Fruit fly (Drosophila melanogaster) whole organism: ENCODE results near the gene CG5882.

ENCODE experiments used
- CG8478 ChIP-seq: fragments of >200 bp; optimal IDR thresholded peaks from 2 replicates; lab custom pipeline; 2018; ENCODE audit warnings: inconsistent platforms
- Dll ChIP-seq: fragments of >200 bp; optimal IDR thresholded peaks from 2 replicates; lab custom pipeline; 2017
- EcR ChIP-seq, 2 experiments: fragments of >200 bp; optimal IDR thresholded peaks; 2 replicates each; lab custom pipeline; 2017; ENCODE audit warnings: missing biosample characterization in 2 of 2, missing genetic modification characterization in 2 of 2, missing genetic modification reagents in 2 of 2
- pan ChIP-seq: fragments of >200 bp; optimal IDR thresholded peaks from 2 replicates; lab custom pipeline; 2017
- psq ChIP-seq: fragments of >200 bp; optimal IDR thresholded peaks from 2 replicates; lab custom pipeline; 2017
- usp ChIP-seq: fragments of >200 bp; optimal IDR thresholded peaks from 2 replicates; lab custom pipeline; 2017; ENCODE audit warnings: missing biosample characterization, missing genetic modification characterization, mixed read lengths

Gene CG5882

dm6 chr3R:27092843-27093242 is 25.6 kb upstream of the CG5882 start, which contains the start of gene CG14258:
Gene CG14258, plus strand, starts transcription at chr3R:27093143.
- TF ChIP-seq pan (lab: Kevin White, UChicago) (no peak), CG8478 (lab: Kevin White, UChicago) (no peak), Dll (lab: Kevin White, UChicago) (no peak), psq (no peak), usp (no peak), EcR (GFP tag; optimal IDR thresholded peaks at IDR 0.05; lab: Kevin White, UChicago) (no peak)

- no peak for TF ChIP-seq usp
- TF ChIP-seq EcR (GFP tag; optimal IDR thresholded peaks at IDR 0.05; lab: Kevin White, UChicago), result no peak
- TF ChIP-seq psq, result no peak
- TF ChIP-seq pan (lab: Kevin White, UChicago), result no peak
- no peak for TF ChIP-seq Dll (lab: Kevin White, UChicago)
- no peak for TF ChIP-seq CG8478 (lab: Kevin White, UChicago)
Observed at dm6 chr3R:27094233-27094632, 24.2 kb upstream of the CG5882 start, which contains the start of gene CG14259. Gene CG14259, plus strand, starts transcription at chr3R:27094533.

dm6 chr3R:27098638-27099037 is 19.8 kb upstream of the CG5882 start:
- no peak for TF ChIP-seq EcR (GFP tag; optimal IDR thresholded peaks at IDR 0.05; lab: Kevin White, UChicago)
- TF ChIP-seq psq, result no peak
- TF ChIP-seq usp, result no peak
- TF ChIP-seq CG8478 (lab: Kevin White, UChicago), result no peak
- TF ChIP-seq Dll (lab: Kevin White, UChicago), result no peak
- TF ChIP-seq pan (lab: Kevin White, UChicago), result no peak

- TF ChIP-seq psq, result no peak
Observed at dm6 chr3R:27099579-27099978, 18.9 kb upstream of the CG5882 start, which contains the start of gene eater. Gene eater, minus strand, starts transcription at chr3R:27099679.

- TF ChIP-seq usp (no peak), EcR (GFP tag; optimal IDR thresholded peaks at IDR 0.05; lab: Kevin White, UChicago) (no peak), CG8478 (lab: Kevin White, UChicago) (no peak), Dll (lab: Kevin White, UChicago) (no peak), pan (lab: Kevin White, UChicago) (no peak), psq (no peak)
Observed at dm6 chr3R:27100930-27101329, 17.5 kb upstream of the CG5882 start, which contains the start of gene Jhbp11. Gene Jhbp11, plus strand, starts transcription at chr3R:27101230.

dm6 chr3R:27105439-27105838 is 13.0 kb upstream of the CG5882 start:
- TF ChIP-seq pan (lab: Kevin White, UChicago) (no peak), usp (no peak), psq (no peak), CG8478 (lab: Kevin White, UChicago) (no peak), Dll (lab: Kevin White, UChicago) (no peak), EcR (GFP tag; optimal IDR thresholded peaks at IDR 0.05; lab: Kevin White, UChicago) (no peak)

- TF ChIP-seq psq, result no peak
- TF ChIP-seq usp, result no peak
- no peak for TF ChIP-seq EcR (GFP tag; optimal IDR thresholded peaks at IDR 0.05; lab: Kevin White, UChicago)
- TF ChIP-seq pan (lab: Kevin White, UChicago), result no peak
- TF ChIP-seq Dll (lab: Kevin White, UChicago), result no peak
- no peak for TF ChIP-seq CG8478 (lab: Kevin White, UChicago)
Observed at dm6 chr3R:27106134-27106694, 12.2 kb upstream of the CG5882 start, which contains the start of gene CAH9. Gene CAH9, minus strand, starts transcription at chr3R:27106184.

dm6 chr3R:27108111-27108510 is 10.3 kb upstream of the CG5882 start:
- TF ChIP-seq usp, result no peak
- no peak for TF ChIP-seq pan (lab: Kevin White, UChicago)
- no peak for TF ChIP-seq EcR (GFP tag; optimal IDR thresholded peaks at IDR 0.05; lab: Kevin White, UChicago)
- no peak for TF ChIP-seq psq
- no peak for TF ChIP-seq Dll (lab: Kevin White, UChicago)
- no peak for TF ChIP-seq CG8478 (lab: Kevin White, UChicago)

- TF ChIP-seq EcR (GFP tag; optimal IDR thresholded peaks at IDR 0.05; lab: Kevin White, UChicago) (no peak), Dll (lab: Kevin White, UChicago) (no peak), psq (no peak)
Observed at dm6 chr3R:27109458-27109857, 9.0 kb upstream of the CG5882 start.

dm6 chr3R:27111784-27112602 is 6.5 kb upstream of the CG5882 start, which contains the start of the genes gb and CG5815:
Gene gb, minus strand, starts transcription at chr3R:27112270.
Gene CG5815, plus strand, starts transcription at chr3R:27112566.
- no peak for TF ChIP-seq Dll (lab: Kevin White, UChicago)
- TF ChIP-seq EcR (GFP tag; optimal IDR thresholded peaks at IDR 0.05; lab: Kevin White, UChicago), result peak in 1 of 2 experiments; percentile 72

dm6 chr3R:27116465-27117092 is 1.9 kb upstream of the CG5882 start, which contains the start of the genes CG6066 and CG5880:
Gene CG6066, minus strand, starts transcription at chr3R:27116707.
Gene CG5880, plus strand, starts transcription at chr3R:27116745.
- no peak for TF ChIP-seq Dll (lab: Kevin White, UChicago)
- no peak for TF ChIP-seq EcR (GFP tag; optimal IDR thresholded peaks at IDR 0.05; lab: Kevin White, UChicago)
- TF ChIP-seq psq, result no peak
- no peak for TF ChIP-seq usp
- TF ChIP-seq CG8478 (lab: Kevin White, UChicago), result no peak
- TF ChIP-seq pan (lab: Kevin White, UChicago), result no peak

- TF ChIP-seq Dll (lab: Kevin White, UChicago), result no peak
- no peak for TF ChIP-seq CG8478 (lab: Kevin White, UChicago)
Observed at dm6 chr3R:27124588-27124987, 6.1 kb downstream of the CG5882 start, which contains the start of gene CG6059. Gene CG6059, minus strand, starts transcription at chr3R:27124688.
